Fruit fly (Drosophila melanogaster) S2 (cell line): ENCODE results near the gene SkpE.

Experiments
- CG8478 ChIP-seq: fragments of >200 bp; optimal IDR thresholded peaks from 2 replicates; lab custom pipeline; 2018
- CTCF ChIP-seq, 2 experiments: fragments of >200 bp; optimal IDR thresholded peaks; 2 replicates each; lab custom pipeline; 2018

dm6 chrX:19842397-19843261, 18.7 kb upstream of the SkpE start:
- TF ChIP-seq CG8478 (lab: Kevin White, UChicago): no peak
- TF ChIP-seq CTCF (optimal IDR thresholded peaks at IDR 0.05; lab: Kevin White, UChicago): no peak
